Fruit fly (Drosophila melanogaster) whole organism, embryonic: ENCODE measurements around the gene CG6724.

Experiments
- Asciz ChIP-seq: fragments of 200-800 bp; sonication (Bioruptor generic); optimal IDR thresholded peaks from 2 replicates; lab custom pipeline; 2017; ENCODE audit warnings: missing biosample characterization, mild to moderate bottlenecking, missing genetic modification characterization, missing genetic modification reagents
- Atf3 ChIP-seq: fragments of 200-800 bp; sonication (Bioruptor generic); optimal IDR thresholded peaks from 3 replicates; lab custom pipeline; 2016; ENCODE audit warnings: missing biosample characterization, missing genetic modification characterization
- BEAF-32 ChIP-seq: fragments of 200-800 bp; sonication (Bioruptor generic); optimal IDR thresholded peaks from 3 replicates; lab custom pipeline; 2017; ENCODE audit warnings: missing biosample characterization, missing genetic modification characterization, mild to moderate bottlenecking, moderate library complexity, missing genetic modification reagents
- CG12659 ChIP-seq: fragments of 200-800 bp; sonication (Bioruptor generic); optimal IDR thresholded peaks from 3 replicates; lab custom pipeline; 2017; ENCODE audit warnings: mild to moderate bottlenecking, missing biosample characterization, missing genetic modification reagents, missing genetic modification characterization
- CG12942 ChIP-seq: fragments of 200-800 bp; sonication (Bioruptor generic); optimal IDR thresholded peaks from 3 replicates; lab custom pipeline; 2016; ENCODE audit warnings: missing biosample characterization, missing genetic modification characterization
- CG13296 ChIP-seq: fragments of 200-800 bp; sonication (Bioruptor generic); optimal IDR thresholded peaks from 3 replicates; lab custom pipeline; 2018; ENCODE audit warnings: missing biosample characterization, mild to moderate bottlenecking, missing genetic modification characterization
- CG17829 ChIP-seq: fragments of 200-800 bp; optimal IDR thresholded peaks from 2 replicates; lab custom pipeline; 2019; ENCODE audit warnings: missing biosample characterization, mild to moderate bottlenecking, missing genetic modification characterization, moderate library complexity
- CG2889 ChIP-seq: fragments of 200-800 bp; sonication (Bioruptor generic); IDR thresholded peaks from 3 replicates; pipeline ENCODE4 v1.3.6; 2022; ENCODE audit warnings: missing biosample characterization, missing genetic modification characterization
- CG4617 ChIP-seq: fragments of 200-800 bp; sonication (Bioruptor generic); optimal IDR thresholded peaks from 3 replicates; lab custom pipeline; 2016; ENCODE audit warnings: missing biosample characterization, missing genetic modification characterization, borderline replicate concordance
- CG5245 ChIP-seq: fragments of 200-800 bp; sonication (Bioruptor generic); optimal IDR thresholded peaks from 3 replicates; lab custom pipeline; 2016; ENCODE audit warnings: missing biosample characterization, missing genetic modification characterization
- CG6272 ChIP-seq: fragments of 200-800 bp; sonication (Bioruptor generic); IDR thresholded peaks from 2 replicates; pipeline ENCODE4 v1.3.6; 2022; ENCODE audit warnings: missing biosample characterization, missing genetic modification characterization
- CG6683 ChIP-seq: fragments of 200-800 bp; sonication (Bioruptor generic); optimal IDR thresholded peaks from 2 replicates; lab custom pipeline; 2017; ENCODE audit warnings: missing biosample characterization, mild to moderate bottlenecking, missing genetic modification characterization, missing genetic modification reagents
- E2f1 ChIP-seq: fragments of 200-800 bp; sonication (Bioruptor generic); IDR thresholded peaks from 2 replicates; pipeline ENCODE4 v1.3.6; 2022; ENCODE audit warnings: missing biosample characterization, missing genetic modification characterization
- Elba2 ChIP-seq: fragments of 200-800 bp; sonication (Bioruptor generic); optimal IDR thresholded peaks from 3 replicates; lab custom pipeline; 2016; ENCODE audit warnings: missing biosample characterization, missing genetic modification characterization
- Ets65A ChIP-seq: fragments of 200-800 bp; sonication (Bioruptor generic); peaks from one replicate; lab custom pipeline; 2016; ENCODE audit warnings: missing biosample characterization, missing genetic modification characterization
- Hmx ChIP-seq: fragments of 200-800 bp; sonication (Bioruptor generic); optimal IDR thresholded peaks from 2 replicates; lab custom pipeline; 2016; ENCODE audit warnings: missing biosample characterization, missing genetic modification characterization
- Kr ChIP-seq: fragments of 200-800 bp; sonication (Bioruptor generic); optimal IDR thresholded peaks from 2 replicates; lab custom pipeline; 2017; ENCODE audit warnings: missing biosample characterization, mild to moderate bottlenecking, missing genetic modification characterization
- Mes4 ChIP-seq: fragments of 200-800 bp; sonication (Bioruptor generic); optimal IDR thresholded peaks from 2 replicates; lab custom pipeline; 2016; ENCODE audit warnings: missing biosample characterization, missing genetic modification characterization
- Oaz ChIP-seq: fragments of 200-800 bp; sonication (Bioruptor generic); IDR thresholded peaks from 2 replicates; pipeline ENCODE4 v1.3.6; 2022; ENCODE audit warnings: missing biosample characterization, missing genetic modification characterization
- Optix ChIP-seq: fragments of 200-800 bp; sonication (Bioruptor generic); IDR thresholded peaks from 3 replicates; pipeline ENCODE4 v1.3.6; 2022; ENCODE audit warnings: missing biosample characterization, missing genetic modification characterization
- PHDP ChIP-seq: fragments of 200-800 bp; sonication (Bioruptor generic); optimal IDR thresholded peaks from 3 replicates; lab custom pipeline; 2018; ENCODE audit warnings: missing biosample characterization, mild to moderate bottlenecking, missing genetic modification characterization, moderate library complexity
- Ravus ChIP-seq: fragments of 200-800 bp; sonication (Bioruptor generic); IDR thresholded peaks from 2 replicates; pipeline ENCODE4 v1.3.6; 2022; ENCODE audit warnings: missing biosample characterization, missing genetic modification characterization
- Sry-β ChIP-seq: fragments of 200-800 bp; sonication (Bioruptor generic); optimal IDR thresholded peaks from 2 replicates; lab custom pipeline; 2018; ENCODE audit warnings: missing biosample characterization, mild to moderate bottlenecking, missing genetic modification characterization, moderate library complexity
- Trl ChIP-seq, 3 experiments: fragments of >200 bp in 2 of 3; fragments of 200-800 bp in 1 of 3; sonication (Bioruptor generic) in 1 of 3; optimal IDR thresholded peaks; 2 replicates in 1 of 3; 3 replicates in 2 of 3; lab custom pipeline; 2016 to 2017; ENCODE audit warnings: missing biosample characterization in 1 of 3, missing genetic modification characterization in 1 of 3
- abd-A ChIP-seq: fragments of 200-800 bp; sonication (Bioruptor generic); optimal IDR thresholded peaks from 3 replicates; lab custom pipeline; 2019; ENCODE audit warnings: missing biosample characterization, mild to moderate bottlenecking, missing genetic modification characterization, moderate library complexity
- cg ChIP-seq: fragments of 200-800 bp; sonication (Bioruptor generic); optimal IDR thresholded peaks from 3 replicates; lab custom pipeline; 2019; ENCODE audit warnings: missing biosample characterization, mild to moderate bottlenecking, missing genetic modification characterization, moderate library complexity
- chn ChIP-seq: fragments of 200-800 bp; sonication (Bioruptor generic); optimal IDR thresholded peaks from 2 replicates; lab custom pipeline; 2016; ENCODE audit warnings: missing biosample characterization, missing genetic modification characterization
- da ChIP-seq: fragments of 200-800 bp; sonication (Bioruptor generic); optimal IDR thresholded peaks from 2 replicates; lab custom pipeline; 2016; ENCODE audit warnings: missing biosample characterization, missing genetic modification characterization
- eve ChIP-seq, 2 experiments: fragments of >200 bp; optimal IDR thresholded peaks; 2 replicates each; lab custom pipeline; 2017; ENCODE audit warnings: missing biosample characterization in 2 of 2, missing genetic modification characterization in 2 of 2
- fru ChIP-seq: fragments of >200 bp; optimal IDR thresholded peaks from 2 replicates; lab custom pipeline; 2017
- gfzf ChIP-seq: fragments of 200-800 bp; sonication (Bioruptor generic); optimal IDR thresholded peaks from 2 replicates; lab custom pipeline; 2016; ENCODE audit warnings: missing biosample characterization, mild to moderate bottlenecking, missing genetic modification characterization, moderate library complexity
- gsb ChIP-seq: fragments of 200-800 bp; sonication (Bioruptor generic); IDR thresholded peaks from 2 replicates; pipeline ENCODE4 v1.3.6; 2022; ENCODE audit warnings: missing biosample characterization, missing genetic modification characterization
- hth ChIP-seq: fragments of >200 bp; optimal IDR thresholded peaks from 2 replicates; lab custom pipeline; 2017; ENCODE audit warnings: inconsistent platforms
- kay ChIP-seq: fragments of 200-800 bp; sonication (Bioruptor generic); optimal IDR thresholded peaks from 2 replicates; lab custom pipeline; 2016; ENCODE audit warnings: missing biosample characterization, missing genetic modification characterization
- nmo ChIP-seq: fragments of 200-800 bp; sonication (Bioruptor generic); optimal IDR thresholded peaks from 2 replicates; lab custom pipeline; 2018; ENCODE audit warnings: missing biosample characterization, mild to moderate bottlenecking, missing genetic modification characterization, moderate library complexity
- onecut ChIP-seq: fragments of 200-800 bp; sonication (Bioruptor generic); IDR thresholded peaks from 2 replicates; pipeline ENCODE4 v1.3.6; 2022; ENCODE audit warnings: missing biosample characterization, missing genetic modification characterization
- org-1 ChIP-seq: fragments of 200-800 bp; sonication (Bioruptor generic); optimal IDR thresholded peaks from 2 replicates; lab custom pipeline; 2017; ENCODE audit warnings: missing biosample characterization, missing genetic modification characterization
- peb ChIP-seq: fragments of 200-800 bp; sonication (Bioruptor generic); IDR thresholded peaks from 2 replicates; pipeline ENCODE4 v1.3.6; 2022; ENCODE audit warnings: missing biosample characterization, missing genetic modification characterization
- pfk ChIP-seq: fragments of 200-800 bp; sonication (Bioruptor generic); optimal IDR thresholded peaks from 2 replicates; lab custom pipeline; 2018; ENCODE audit warnings: missing biosample characterization, mild to moderate bottlenecking, missing genetic modification characterization, moderate library complexity
- pita ChIP-seq: fragments of 200-800 bp; sonication (Bioruptor generic); optimal IDR thresholded peaks from 2 replicates; lab custom pipeline; 2017; ENCODE audit warnings: missing biosample characterization, mild to moderate bottlenecking, missing genetic modification characterization
- pros ChIP-seq: fragments of 200-800 bp; sonication (Bioruptor generic); optimal IDR thresholded peaks from 3 replicates; lab custom pipeline; 2019; ENCODE audit warnings: missing biosample characterization, mild to moderate bottlenecking, missing genetic modification characterization, moderate library complexity
- ranshi ChIP-seq: fragments of 200-800 bp; sonication (Bioruptor generic); IDR thresholded peaks from 2 replicates; pipeline ENCODE4 v1.3.6; 2022; ENCODE audit warnings: missing biosample characterization, missing genetic modification characterization
- rib ChIP-seq: fragments of 200-800 bp; sonication (Bioruptor generic); IDR thresholded peaks from 2 replicates; pipeline ENCODE4 v1.3.6; 2022; ENCODE audit warnings: missing biosample characterization, missing genetic modification characterization
- seq ChIP-seq: fragments of 200-800 bp; sonication (Bioruptor generic); IDR thresholded peaks from 2 replicates; pipeline ENCODE4 v1.3.6; 2022; ENCODE audit warnings: missing biosample characterization, missing genetic modification characterization
- sna ChIP-seq: fragments of 200-800 bp; sonication (Bioruptor generic); IDR thresholded peaks from 2 replicates; pipeline ENCODE4 v1.3.6; 2022; ENCODE audit warnings: missing biosample characterization, missing genetic modification characterization; ENCODE audit not compliant: partially characterized antibody
- sr ChIP-seq: fragments of 200-800 bp; sonication (Bioruptor generic); IDR thresholded peaks from 3 replicates; pipeline ENCODE4 v1.3.6; 2022; ENCODE audit warnings: missing biosample characterization, missing genetic modification characterization
- stc ChIP-seq: fragments of 200-800 bp; sonication (Bioruptor generic); IDR thresholded peaks from 2 replicates; pipeline ENCODE4 v1.3.6; 2022; ENCODE audit warnings: missing biosample characterization, missing genetic modification characterization
- tll ChIP-seq, 2 experiments: fragments of 200-800 bp in 1 of 2; fragments of >200 bp in 1 of 2; sonication (Bioruptor generic) in 1 of 2; optimal IDR thresholded peaks; 2 replicates each; lab custom pipeline; 2017 to 2019; ENCODE audit warnings: missing biosample characterization in 2 of 2, missing genetic modification characterization in 2 of 2, mild to moderate bottlenecking in 1 of 2, moderate library complexity in 1 of 2
- unpg ChIP-seq: fragments of 200-800 bp; sonication (Bioruptor generic); optimal IDR thresholded peaks from 3 replicates; lab custom pipeline; 2018; ENCODE audit warnings: missing biosample characterization, mild to moderate bottlenecking, missing genetic modification characterization, moderate library complexity
- vnd ChIP-seq: fragments of 200-800 bp; sonication (Bioruptor generic); IDR thresholded peaks from 3 replicates; pipeline ENCODE4 v1.3.6; 2022; ENCODE audit warnings: missing biosample characterization, missing genetic modification characterization; ENCODE audit not compliant: partially characterized antibody
- wdn ChIP-seq: fragments of 200-800 bp; sonication (Bioruptor generic); IDR thresholded peaks from 2 replicates; pipeline ENCODE4 v1.3.6; 2022; ENCODE audit warnings: missing biosample characterization, missing genetic modification characterization

The CG6724 gene

dm6 chr2L:10756049-10756448 lies 13.7 kb downstream of the CG6724 start, which contains the start of gene CG17124 (continued):
- TF ChIP-seq eve (GFP tag; optimal IDR thresholded peaks at IDR 0.05; lab: Kevin White, UChicago) (no peak), Asciz (GFP tag; lab: Kevin White, UChicago) (peak; percentile 22), cg (peak; percentile 46), Hmx (no peak), CG13296 (GFP tag; lab: Kevin White, UChicago) (peak; percentile 24), pita (GFP tag; lab: Kevin White, UChicago) (no peak), ranshi (GFP tag; lab: Robert Waterston, UW) (peak; percentile 39; the same call in 1 of the 2 replicates), nmo (GFP tag; lab: Kevin White, UChicago) (no peak), onecut (peak; percentile 59), Trl (optimal IDR thresholded peaks at IDR 0.05; lab: Kevin White, UChicago) (peak; percentile 43 to 61), Trl (GFP tag; optimal IDR thresholded peaks at IDR 0.05; lab: Kevin White, UChicago) (peak; percentile 44), CG5245 (GFP tag; lab: Kevin White, UChicago) (no peak), Kr (GFP tag; lab: Kevin White, UChicago) (no peak), CG12659 (GFP tag; lab: Kevin White, UChicago) (peak; percentile 15), PHDP (tag; lab: Kevin White, UChicago) (peak; percentile 9), E2f1 (GFP tag; lab: Robert Waterston, UW) (no peak), BEAF-32 (GFP tag; lab: Kevin White, UChicago) (no peak), gsb (GFP tag; lab: Robert Waterston, UW) (0 out of 2 replicates have a peak, but pooled peaks have one; percentile 31), pfk (GFP tag; lab: Kevin White, UChicago) (no peak), tll (GFP tag; optimal IDR thresholded peaks at IDR 0.05; lab: Kevin White, UChicago) (no peak), stc (GFP tag; lab: Robert Waterston, UW) (peak; percentile 39; the same call in 1 of the 2 replicates), Mes4 (no peak), Ravus (GFP tag; lab: Robert Waterston, UW) (no peak), Sry-β (GFP tag; lab: Kevin White, UChicago) (no peak), unpg (GFP tag; lab: Kevin White, UChicago) (peak; percentile 29), vnd (GFP tag; lab: Robert Waterston, UW) (no peak), Atf3 (GFP tag; lab: Kevin White, UChicago) (no peak), hth (lab: Kevin White, UChicago) (no peak), Optix (no peak; the same call in 2 of the 3 replicates), sr (peak; percentile 14; the same call in 1 of the 3 replicates), sna (GFP tag; lab: Robert Waterston, UW) (0 out of 2 replicates have a peak, but pooled peaks have one; percentile 15), CG6272 (GFP tag; lab: Robert Waterston, UW) (no peak), da (GFP tag; lab: Kevin White, UChicago) (no peak), Oaz (GFP tag; lab: Robert Waterston, UW) (no peak), chn (no peak), fru (lab: Kevin White, UChicago) (no peak), CG6683 (peak; percentile 26), kay (GFP tag; lab: Kevin White, UChicago) (no peak), CG2889 (GFP tag; lab: Robert Waterston, UW) (no peak), peb (GFP tag; lab: Robert Waterston, UW) (no peak), seq (GFP tag; lab: Robert Waterston, UW) (no peak), rib (peak; percentile 55; the same call in 1 of the 2 replicates), gfzf (no peak), CG17829 (no peak), org-1 (peak; percentile 4), CG4617 (no peak), wdn (GFP tag; lab: Robert Waterston, UW) (0 out of 2 replicates have a peak, but pooled peaks have one; percentile 29), pros (GFP tag; lab: Kevin White, UChicago) (no peak), abd-A (tag; lab: Kevin White, UChicago) (peak; percentile 87), Ets65A (no peak), CG12942 (GFP tag; lab: Kevin White, UChicago) (no peak), Elba2 (GFP tag; lab: Kevin White, UChicago) (no peak)
